Fruit fly (Drosophila melanogaster) ovary, adult (tissue): ENCODE results near the gene tll.

Experiments
- CG17801 ChIP-seq: fragments of 200-800 bp; optimal IDR thresholded peaks from 2 replicates; lab custom pipeline; 2019; ENCODE audit warnings: missing biosample characterization, mild to moderate bottlenecking, missing genetic modification characterization, moderate library complexity; ENCODE audit not compliant: partially characterized antibody

tll gene

dm6 chr3R:30851843-30852365 lies at the start of gene tll:
tll (plus strand) TSS chr3R:30852315.
- TF ChIP-seq CG17801 (GFP tag; lab: Kevin White, UChicago), result no peak

DNA sequence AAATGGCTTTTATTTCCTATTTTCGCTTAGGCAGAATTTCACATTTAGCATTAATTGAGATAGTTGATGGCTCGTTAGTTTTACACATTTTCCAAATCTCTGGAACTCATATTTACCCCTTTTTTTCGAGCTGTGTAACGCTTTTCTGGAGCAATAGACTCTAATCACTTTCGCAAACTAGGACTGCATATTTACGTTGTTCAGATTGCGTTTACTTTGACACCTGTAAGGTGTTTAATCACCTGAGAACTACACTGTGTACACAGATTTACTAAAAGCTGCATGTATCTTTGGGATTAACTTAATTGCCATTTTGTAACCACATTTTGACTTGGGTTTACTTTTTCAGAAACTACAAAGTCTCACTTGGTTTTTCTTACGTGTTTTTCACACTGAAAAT lies 49.3 kb upstream of the tll start:
- TF ChIP-seq CG17801 (GFP tag; lab: Kevin White, UChicago), result no peak

- TF ChIP-seq CG17801 (GFP tag; lab: Kevin White, UChicago), result no peak
These were observed 48.8 kb upstream of the tll start for dm6 chr3R:30803212-30803814.

DNA sequence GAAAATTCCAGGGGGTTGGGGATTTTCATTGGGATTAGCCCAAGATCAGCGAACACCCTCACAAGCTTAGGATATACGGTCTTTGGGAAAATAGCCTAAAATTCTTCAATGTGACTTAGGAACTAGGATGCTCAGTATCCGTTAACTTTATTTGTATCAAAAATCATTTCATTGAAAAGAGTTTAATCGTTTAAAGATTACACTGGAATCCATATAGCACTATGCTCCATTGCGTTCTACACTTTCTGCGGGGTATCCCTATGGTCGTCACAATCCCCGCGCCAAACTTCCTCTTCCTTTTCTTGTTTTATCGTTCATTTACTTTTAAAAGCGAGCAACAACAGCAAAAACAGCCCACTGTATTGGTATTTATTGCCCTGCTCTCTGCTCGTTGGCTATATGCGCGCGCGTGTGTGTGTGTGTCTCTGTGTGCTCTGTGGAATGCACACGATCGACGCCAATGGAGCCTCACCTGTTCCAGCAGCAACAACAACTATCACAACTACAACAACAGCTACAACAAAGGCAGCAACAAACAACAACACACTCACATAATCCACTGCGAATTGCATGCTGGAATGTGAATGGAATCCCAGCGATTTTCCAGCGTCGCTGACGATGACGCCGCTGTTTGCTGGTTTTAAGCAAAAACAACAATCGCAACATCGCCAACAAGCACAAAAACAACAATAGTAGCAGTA lies 48.1 kb upstream of the tll start:
- TF ChIP-seq CG17801 (GFP tag; lab: Kevin White, UChicago), result peak; percentile 53

DNA sequence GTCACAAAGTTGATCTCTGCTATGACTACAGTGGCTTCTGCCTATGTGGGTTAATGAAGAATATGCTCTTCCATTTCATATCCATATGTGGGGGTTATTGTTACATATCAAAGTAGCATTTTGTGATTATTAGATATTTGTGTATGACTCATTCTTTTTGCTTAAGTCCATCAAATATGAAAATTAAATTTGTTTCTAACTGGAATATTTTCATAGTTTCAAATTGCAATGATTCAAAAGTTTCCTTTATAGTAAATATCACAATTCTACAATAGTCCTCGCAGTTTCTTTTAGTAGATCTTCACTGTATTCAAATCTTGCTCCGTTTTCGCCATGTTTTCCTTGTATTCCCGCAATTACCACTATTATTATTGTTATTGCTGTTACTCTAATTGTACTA lies 46.9 kb upstream of the tll start:
- TF ChIP-seq CG17801 (GFP tag; lab: Kevin White, UChicago), result peak; percentile 17

DNA sequence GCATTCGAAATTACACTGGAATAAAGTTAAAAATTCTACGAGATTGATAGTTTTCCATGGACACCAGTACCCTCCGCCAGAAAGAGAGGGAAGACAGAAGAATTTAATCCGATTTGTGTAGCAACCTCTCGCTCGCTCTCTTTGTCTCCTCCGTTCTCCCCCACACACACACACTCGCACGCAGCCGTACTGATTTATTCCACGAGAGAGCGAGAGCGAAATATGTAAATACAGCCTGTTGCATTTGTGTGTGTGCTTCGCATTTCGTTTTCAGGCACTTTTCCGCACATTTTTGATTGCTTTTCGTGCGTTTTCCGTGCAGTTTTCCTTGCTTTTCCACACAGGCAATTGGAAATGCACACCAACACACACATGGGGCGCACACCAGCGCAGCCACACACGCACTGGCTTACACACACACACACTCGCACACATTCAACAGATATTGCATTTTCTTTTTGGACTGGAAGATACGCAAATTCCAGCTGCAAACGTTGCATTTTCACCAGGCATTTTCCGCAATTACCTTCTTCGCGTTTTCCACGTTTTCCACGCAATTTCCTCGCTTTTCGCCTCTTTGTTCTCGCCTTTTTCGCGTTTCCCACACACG lies 46.2 kb upstream of the tll start:
- no peak for TF ChIP-seq CG17801 (GFP tag; lab: Kevin White, UChicago)

- no peak for TF ChIP-seq CG17801 (GFP tag; lab: Kevin White, UChicago)
These were observed 45.5 kb upstream of the tll start, which contains the start of the genes wts and dj-1beta for dm6 chr3R:30806490-30807195. wts (minus strand) TSS chr3R:30806619. dj-1beta (plus strand) TSS chr3R:30807117.

DNA sequence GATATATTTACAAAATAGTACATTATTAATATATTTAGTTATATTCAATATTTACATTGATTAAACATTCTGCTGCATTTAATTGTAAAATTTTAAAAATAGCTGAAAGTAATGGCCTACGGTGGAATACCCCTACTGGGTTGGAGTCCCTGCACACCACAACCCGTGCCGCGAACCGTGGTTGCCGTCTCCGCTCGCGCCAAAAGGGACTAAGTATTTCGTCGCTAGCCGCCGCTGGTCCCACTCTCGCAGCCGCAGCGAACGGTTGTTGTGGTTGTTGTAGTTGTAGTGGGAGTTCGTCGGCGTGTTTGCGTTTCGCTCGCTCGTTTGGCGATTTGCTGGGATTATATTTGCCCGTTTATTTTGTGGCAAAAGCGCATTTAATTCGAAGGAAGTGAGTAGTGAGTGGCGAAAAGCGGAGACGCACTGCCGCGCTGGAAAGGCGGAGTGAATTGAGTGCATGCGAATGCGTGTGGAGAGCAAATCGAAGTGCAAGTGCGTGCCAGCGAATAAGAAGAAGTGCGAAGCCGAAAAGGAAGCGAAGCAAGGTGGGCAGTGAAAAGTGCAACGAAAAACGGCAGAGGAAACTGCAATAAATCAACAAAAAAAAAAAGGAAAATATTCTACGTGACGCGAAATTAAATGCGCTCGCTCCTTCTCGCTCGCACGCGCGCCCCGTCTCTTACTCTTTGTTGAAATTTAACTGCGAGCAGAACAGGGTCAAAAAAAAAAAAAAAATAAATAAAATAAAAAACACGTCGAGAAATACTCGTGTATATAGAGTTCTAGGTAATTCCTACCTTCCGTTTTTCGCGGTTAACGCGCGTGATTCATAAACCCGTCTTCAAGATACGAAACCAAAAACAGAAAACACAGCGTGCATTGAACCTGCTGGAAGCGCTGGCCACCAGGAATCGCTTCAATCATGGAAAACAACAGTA lies 43.5 kb upstream of the tll start, which contains the start of gene cindr:
Gene cindr, plus strand, starts transcription at position 272 of the 941 bp plus-strand sequence.
- peak; percentile 70 for TF ChIP-seq CG17801 (GFP tag; lab: Kevin White, UChicago)

dm6 chr3R:30809287-30809933 lies 42.7 kb upstream of the tll start:
- TF ChIP-seq CG17801 (GFP tag; lab: Kevin White, UChicago), result no peak

DNA sequence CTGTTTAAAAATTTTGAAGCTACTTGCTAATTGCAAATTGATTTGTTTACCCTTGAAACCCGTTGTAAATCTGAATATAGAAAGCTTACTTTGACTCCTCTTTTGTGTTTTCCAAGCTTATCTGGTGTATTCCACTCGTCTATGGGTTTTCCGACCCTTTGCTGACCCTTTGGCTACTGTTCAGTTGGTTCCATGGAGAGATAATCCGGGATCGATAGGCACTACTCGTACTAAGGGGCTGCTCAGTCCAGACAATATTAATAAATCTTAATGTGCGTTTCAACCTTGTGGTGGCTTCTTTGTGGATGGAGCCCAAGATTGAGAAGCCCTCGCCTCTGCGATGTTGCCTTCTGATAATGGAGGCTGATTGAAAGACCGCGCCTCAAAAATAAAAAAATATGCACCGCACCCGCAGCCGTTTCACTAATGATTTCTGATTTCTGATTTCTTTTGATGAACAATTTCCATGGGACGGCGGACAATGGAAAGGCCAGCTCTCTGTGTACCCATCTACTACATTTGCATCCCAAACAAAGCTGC lies 41.8 kb upstream of the tll start:
- no peak for TF ChIP-seq CG17801 (GFP tag; lab: Kevin White, UChicago)

dm6 chr3R:30811300-30812022 lies 40.7 kb upstream of the tll start:
- TF ChIP-seq CG17801 (GFP tag; lab: Kevin White, UChicago), result peak; percentile 83

DNA sequence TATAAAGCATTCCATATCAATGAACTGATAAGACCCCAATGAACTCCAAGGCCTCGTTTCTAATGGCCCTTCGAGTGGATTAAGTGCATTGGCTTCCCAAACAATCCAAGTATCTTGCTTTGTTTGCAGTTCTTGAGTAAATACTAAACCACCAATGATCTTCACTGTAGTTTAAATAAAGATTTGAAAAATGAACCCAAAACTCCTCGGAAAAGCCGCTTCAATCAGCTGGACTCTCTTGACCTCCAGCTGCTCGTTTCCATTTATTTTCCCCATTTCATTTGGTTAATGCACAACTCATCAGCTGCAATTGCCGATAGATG lies 40.1 kb upstream of the tll start:
- TF ChIP-seq CG17801 (GFP tag; lab: Kevin White, UChicago), result no peak
